Fruit fly (Drosophila melanogaster): Measurements from ENCODE around the gene CG4239.

CG4239 gene

dm6 chrX:16384843-16385726, at the start of gene CG4239, which contains the start of gene CG9992 (continued):
- TF ChIP-seq CG17328 (GFP tag; IDR thresholded peaks at IDR 0.05) (0 out of 2 replicates have a peak, but pooled peaks have one; percentile 16), ATbp (GFP tag; optimal IDR thresholded peaks at IDR 0.05) (peak; percentile 29), ham (GFP tag; IDR thresholded peaks at IDR 0.05) (no peak), Mrtf (GFP tag; IDR thresholded peaks at IDR 0.05) (peak; percentile 39; the same call in 1 of the 3 replicates), tin (GFP tag; optimal IDR thresholded peaks at IDR 0.05) (peak; percentile 60), CG12744 (GFP tag; optimal IDR thresholded peaks at IDR 0.05) (no peak), Max (GFP tag; optimal IDR thresholded peaks at IDR 0.05) (peak; percentile 49), CG4730 (GFP tag; IDR thresholded peaks at IDR 0.05) (peak; percentile 38; the same call in 1 of the 2 replicates), Side (GFP tag; optimal IDR thresholded peaks at IDR 0.05) (no peak), CG4328 (GFP tag; optimal IDR thresholded peaks at IDR 0.05) (peak; percentile 25), GATAe (GFP tag; conservative IDR thresholded peaks at IDR 0.05) (no peak), Vsx1 (GFP tag; optimal IDR thresholded peaks at IDR 0.05) (no peak), Usf (GFP tag; optimal IDR thresholded peaks at IDR 0.05) (peak; percentile 55), Dbx (GFP tag; IDR thresholded peaks at IDR 0.05) (peak; percentile 69), CG8089 (GFP tag; optimal IDR thresholded peaks at IDR 0.05) (no peak), ssp (GFP tag; IDR thresholded peaks at IDR 0.05) (peak; percentile 97), kni (GFP tag; optimal IDR thresholded peaks at IDR 0.05) (no peak), bbx (GFP tag; IDR thresholded peaks at IDR 0.05; ENCODE audit: partially characterized antibody) (peak; percentile 69), crc (GFP tag; optimal IDR thresholded peaks at IDR 0.05) (no peak), yki (optimal IDR thresholded peaks at IDR 0.05) (no peak), CG30020 (tag; optimal IDR thresholded peaks at IDR 0.05) (peak; percentile 97), insv (GFP tag; optimal IDR thresholded peaks at IDR 0.05) (no peak), Atf3 (GFP tag; optimal IDR thresholded peaks at IDR 0.05) (no peak), CG14710 (tag; optimal IDR thresholded peaks at IDR 0.05) (peak; percentile 81), CG1647 (GFP tag; optimal IDR thresholded peaks at IDR 0.05) (no peak), NfI (GFP tag; optimal IDR thresholded peaks at IDR 0.05) (peak; percentile 56), sd (tag; optimal IDR thresholded peaks at IDR 0.05) (peak; percentile 10), CG9437 (GFP tag; optimal IDR thresholded peaks at IDR 0.05) (peak; percentile 45), CG6654 (GFP tag; optimal IDR thresholded peaks at IDR 0.05) (peak; percentile 3), CTCF (GFP tag; optimal IDR thresholded peaks at IDR 0.05) (no peak), p53 (GFP tag; optimal IDR thresholded peaks at IDR 0.05) (no peak), CG5180 (GFP tag; optimal IDR thresholded peaks at IDR 0.05) (no peak), CG12299 (tag; optimal IDR thresholded peaks at IDR 0.05) (no peak), BtbVII (GFP tag; optimal IDR thresholded peaks at IDR 0.05) (no peak), exex (tag; optimal IDR thresholded peaks at IDR 0.05) (peak; percentile 1), ERR (GFP tag; optimal IDR thresholded peaks at IDR 0.05) (no peak), bcd (GFP tag; optimal IDR thresholded peaks at IDR 0.05) (peak; percentile 65), pan (optimal IDR thresholded peaks at IDR 0.05) (no peak), pan (GFP tag; optimal IDR thresholded peaks at IDR 0.05 in 1 of 2, IDR thresholded peaks at IDR 0.05 in 1 of 2) (no peak), CrebB (tag; optimal IDR thresholded peaks at IDR 0.05) (no peak), C15 (GFP tag; IDR thresholded peaks at IDR 0.05) (no peak), CG1529 (GFP tag; optimal IDR thresholded peaks at IDR 0.05) (no peak), pita (GFP tag; optimal IDR thresholded peaks at IDR 0.05) (no peak), zen2 (GFP tag; IDR thresholded peaks at IDR 0.05; ENCODE audit: partially characterized antibody) (no peak), Hr39 (optimal IDR thresholded peaks at IDR 0.05) (no peak), Xrp1 (GFP tag; IDR thresholded peaks at IDR 0.05) (peak; percentile 28; the same call in 1 of the 2 replicates), CG11560 (tag; IDR thresholded peaks at IDR 0.05) (0 out of 3 replicates have a peak, but pooled peaks have one; percentile 51), CG8388 (GFP tag; optimal IDR thresholded peaks at IDR 0.05) (no peak), Mad (GFP tag; optimal IDR thresholded peaks at IDR 0.05) (peak; percentile 11), Opbp (GFP tag; IDR thresholded peaks at IDR 0.05; ENCODE audit: partially characterized antibody) (peak; percentile 61; the same call in 2 of the 3 replicates)

All from whole organism, embryonic.